Worm (Caenorhabditis elegans) whole organism, L4 larva: ENCODE measurements around the gene R04B3.3.

Experiments used
- lin-39 ChIP-seq: fragments of 150-350 bp; optimal IDR thresholded peaks from 2 replicates; lab custom pipeline; 2014; ENCODE audit warnings: missing biosample characterization, missing genetic modification reagents, missing genetic modification characterization
- nhr-111 ChIP-seq: fragments of 200-800 bp; sonication (Bioruptor generic); optimal IDR thresholded peaks from 2 replicates; lab custom pipeline; 2018; ENCODE audit warnings: mild to moderate bottlenecking, missing genetic modification characterization, missing compliant biosample characterization
- nhr-28 ChIP-seq: fragments of 150-350 bp; optimal IDR thresholded peaks from 2 replicates; lab custom pipeline; 2014; ENCODE audit warnings: missing biosample characterization, missing genetic modification characterization
- nhr-48 ChIP-seq: sonication (generic microtip); optimal IDR thresholded peaks from 2 replicates; lab custom pipeline; 2016; ENCODE audit warnings: mild to moderate bottlenecking, missing genetic modification characterization, missing compliant biosample characterization
- pha-4 ChIP-seq, 2 experiments: fragments of 150-350 bp in 1 of 2; fragments of 200-800 bp in 1 of 2; sonication (Bioruptor generic) in 1 of 2; IDR thresholded peaks in 1 of 2; optimal IDR thresholded peaks in 1 of 2; 2 replicates each; pipeline versions ENCODE4 v1.3.6 to Lab custom; 2014 to 2022; ENCODE audit warnings: missing genetic modification characterization in 2 of 2, missing genetic modification reagents in 2 of 2, missing biosample characterization in 1 of 2, missing compliant biosample characterization in 1 of 2

DNA sequence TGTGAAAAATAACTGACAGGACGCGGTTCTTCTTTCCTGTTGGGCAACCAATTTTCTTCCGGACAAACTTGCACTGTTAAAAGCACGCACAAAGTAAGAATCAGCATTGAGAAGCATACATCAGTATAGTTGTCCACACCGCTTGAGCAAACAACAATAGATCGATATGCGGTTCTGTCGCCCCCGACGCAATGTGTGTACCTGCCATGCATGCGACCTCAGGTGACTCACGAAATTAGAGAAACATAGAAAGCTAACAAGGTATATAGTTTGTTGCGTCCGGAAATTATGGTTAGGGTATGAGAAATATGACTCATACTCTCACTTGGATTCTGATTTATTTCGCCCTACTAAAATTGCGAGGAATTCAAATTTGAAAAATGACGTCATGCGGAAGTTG, 6.8 kb upstream of the R04B3.3 start, which contains the start of gene K02E10.6:
- TF ChIP-seq nhr-48 = no peak
- TF ChIP-seq nhr-28 (tag; lab: Kevin White, UChicago) = no peak
- no peak for TF ChIP-seq pha-4 (GFP tag; IDR thresholded peaks at IDR 0.05; lab: Robert Waterston, UW)
- TF ChIP-seq pha-4 (tag; optimal IDR thresholded peaks at IDR 0.05; lab: Kevin White, UChicago) = peak; percentile 53
- TF ChIP-seq nhr-111 (GFP tag; lab: Kevin White, UChicago) = no peak
- TF ChIP-seq lin-39 (tag; lab: Kevin White, UChicago) = no peak
